Worm (Caenorhabditis elegans) whole organism, early embryonic: Measurements from ENCODE around the gene T21D12.11.

Experiments used
- aly-1 ChIP-seq: sonication (generic microtip); optimal IDR thresholded peaks from 2 replicates; lab custom pipeline; 2016; ENCODE audit warnings: missing genetic modification characterization, missing compliant biosample characterization
- ama-1 ChIP-seq: fragments of 150-350 bp; optimal IDR thresholded peaks from 2 replicates; lab custom pipeline; 2014
- flt-1 ChIP-seq: fragments of 200-800 bp; sonication (Bioruptor generic); IDR thresholded peaks from 2 replicates; pipeline ENCODE4 v1.3.6; 2022; ENCODE audit warnings: missing genetic modification characterization, missing compliant biosample characterization
- hmg-4 ChIP-seq: fragments of 200-800 bp; sonication (Bioruptor generic); optimal IDR thresholded peaks from 2 replicates; lab custom pipeline; 2018; ENCODE audit warnings: mild to moderate bottlenecking, missing genetic modification characterization, missing compliant biosample characterization
- tbx-11 ChIP-seq: fragments of 200-800 bp; sonication (Bioruptor generic); IDR thresholded peaks from 2 replicates; pipeline ENCODE4 v1.3.6; 2022; ENCODE audit warnings: missing genetic modification characterization, missing compliant biosample characterization
- tbx-37 ChIP-seq: fragments of 200-800 bp; sonication (Bioruptor generic); conservative IDR thresholded peaks from 2 replicates; pipeline ENCODE4 v1.3.6; 2022; ENCODE audit warnings: missing genetic modification reagents, missing genetic modification characterization, missing compliant biosample characterization
- tra-4 ChIP-seq: sonication (generic microtip); optimal IDR thresholded peaks from 2 replicates; lab custom pipeline; 2017; ENCODE audit warnings: missing genetic modification characterization, missing compliant biosample characterization

- TF ChIP-seq flt-1 (no peak), tbx-11 (GFP tag; lab: Robert Waterston, UW) (no peak), tbx-37 (GFP tag; lab: Robert Waterston, UW) (no peak), aly-1 (no peak), ama-1 (no peak), hmg-4 (no peak), tra-4 (tag; lab: Kevin White, UChicago) (no peak)
Observed at ce11 chrIV:257095-257494, 12.1 kb upstream of the T21D12.11 start, which contains the start of gene R02D3.8.
